Fruit fly (Drosophila melanogaster): Measurements from ENCODE around the gene CG17242.

- TF ChIP-seq hth (optimal IDR thresholded peaks at IDR 0.05) = no peak
- no peak for TF ChIP-seq psq (GFP tag; optimal IDR thresholded peaks at IDR 0.05)
- TF ChIP-seq CG13624 (GFP tag; optimal IDR thresholded peaks at IDR 0.05) = no peak
- no peak for TF ChIP-seq CG31388 (GFP tag; optimal IDR thresholded peaks at IDR 0.05)
- no peak for TF ChIP-seq CG14050 (GFP tag; IDR thresholded peaks at IDR 0.05)
- no peak for TF ChIP-seq nom (GFP tag; optimal IDR thresholded peaks at IDR 0.05)
- TF ChIP-seq CG2202 (tag; optimal IDR thresholded peaks at IDR 0.05) = no peak
- TF ChIP-seq CG1792 (GFP tag; optimal IDR thresholded peaks at IDR 0.05) = no peak
- no peak for TF ChIP-seq Oaz (GFP tag; IDR thresholded peaks at IDR 0.05)
- no peak for TF ChIP-seq Ada2b (GFP tag; IDR thresholded peaks at IDR 0.05)
Observed at dm6 chr2L:2307648-2308047, 38.7 kb upstream of the CG17242 start, which contains the start of gene CG16995.

All from whole organism, embryonic.